Worm (Caenorhabditis elegans) whole organism, L1 larva: ENCODE measurements around the gene F35H10.2.

ENCODE experiments used
- C34B4.2 ChIP-seq: sonication (generic microtip); optimal IDR thresholded peaks from 2 replicates; lab custom pipeline; 2017; ENCODE audit warnings: mild to moderate bottlenecking, missing genetic modification characterization, missing compliant biosample characterization
- F16B12.6 ChIP-seq: fragments of 150-350 bp; optimal IDR thresholded peaks from 2 replicates; lab custom pipeline; 2014; ENCODE audit warnings: missing biosample characterization, missing genetic modification characterization
- Y116A8C.19 ChIP-seq: sonication (generic microtip); optimal IDR thresholded peaks from 2 replicates; lab custom pipeline; 2016; ENCODE audit warnings: missing compliant biosample characterization, missing genetic modification characterization, borderline replicate concordance
- aha-1 ChIP-seq: fragments of 150-350 bp; optimal IDR thresholded peaks from 2 replicates; lab custom pipeline; 2014; ENCODE audit warnings: missing biosample characterization, missing genetic modification characterization
- alr-1 ChIP-seq: fragments of 200-800 bp; sonication (Bioruptor generic); optimal IDR thresholded peaks from 2 replicates; lab custom pipeline; 2018; ENCODE audit warnings: borderline replicate concordance, mild to moderate bottlenecking, missing genetic modification characterization, missing compliant biosample characterization
- ama-1 ChIP-seq: fragments of 150-350 bp; optimal IDR thresholded peaks from 2 replicates; lab custom pipeline; 2014
- ceh-8 ChIP-seq: fragments of 200-800 bp; sonication (Bioruptor generic); optimal IDR thresholded peaks from 2 replicates; lab custom pipeline; 2018; ENCODE audit warnings: mild to moderate bottlenecking, missing genetic modification characterization, moderate library complexity, missing compliant biosample characterization
- dpl-1 ChIP-seq, 3 experiments: fragments of 150-350 bp in 2 of 3; sonication (generic microtip) in 1 of 3; optimal IDR thresholded peaks; 2 replicates each; lab custom pipeline; 2014 to 2017; ENCODE audit warnings: missing biosample characterization in 3 of 3, missing genetic modification characterization in 3 of 3, missing genetic modification reagents in 3 of 3
- dsc-1 ChIP-seq: sonication (generic microtip); optimal IDR thresholded peaks from 2 replicates; lab custom pipeline; 2016; ENCODE audit warnings: mild to moderate bottlenecking, missing genetic modification characterization, missing compliant biosample characterization
- efl-1 ChIP-seq, 4 experiments: fragments of 150-350 bp; optimal IDR thresholded peaks in 3 of 4; peaks in 1 of 4; 1 replicate in 1 of 4; 2 replicates in 3 of 4; lab custom pipeline; 2014; ENCODE audit warnings: missing biosample characterization in 2 of 4, missing genetic modification characterization in 2 of 4, missing genetic modification reagents in 2 of 4
- efl-3 ChIP-seq: fragments of 200-800 bp; sonication (Bioruptor generic); optimal IDR thresholded peaks from 2 replicates; lab custom pipeline; 2018; ENCODE audit warnings: mild to moderate bottlenecking, missing genetic modification characterization, missing compliant biosample characterization
- egl-13 ChIP-seq: sonication (generic microtip); optimal IDR thresholded peaks from 2 replicates; lab custom pipeline; 2016; ENCODE audit warnings: missing genotype, missing genetic modification reagents, missing genetic modification characterization, missing compliant biosample characterization
- egl-27 ChIP-seq, 2 experiments: fragments of 150-350 bp in 1 of 2; sonication (generic microtip); optimal IDR thresholded peaks; 3 replicates each; lab custom pipeline; 2017 to 2018; ENCODE audit warnings: missing biosample characterization in 2 of 2, missing genetic modification characterization in 2 of 2, missing genetic modification reagents in 2 of 2
- elt-2 ChIP-seq: sonication (generic microtip); optimal IDR thresholded peaks from 2 replicates; lab custom pipeline; 2016; ENCODE audit warnings: missing genetic modification characterization, mild to moderate bottlenecking, inconsistent platforms, missing compliant biosample characterization, missing genetic modification reagents
- ets-5 ChIP-seq: fragments of 200-800 bp; sonication (Bioruptor generic); IDR thresholded peaks from 2 replicates; pipeline ENCODE4 v1.3.6; 2022; ENCODE audit warnings: missing genetic modification characterization, missing compliant biosample characterization
- fkh-10 ChIP-seq: sonication (generic microtip); optimal IDR thresholded peaks from 2 replicates; lab custom pipeline; 2017; ENCODE audit warnings: missing biosample characterization, missing genetic modification reagents, missing genetic modification characterization
- fkh-4 ChIP-seq: sonication (generic microtip); optimal IDR thresholded peaks from 2 replicates; lab custom pipeline; 2016; ENCODE audit warnings: missing compliant biosample characterization, missing genetic modification characterization, borderline replicate concordance
- fkh-8 ChIP-seq: sonication (generic microtip); optimal IDR thresholded peaks from 2 replicates; lab custom pipeline; 2016; ENCODE audit warnings: mild to moderate bottlenecking, missing genetic modification characterization, missing compliant biosample characterization
- hpl-2 ChIP-seq: fragments of 150-350 bp; optimal IDR thresholded peaks from 2 replicates; lab custom pipeline; 2014; ENCODE audit warnings: missing biosample characterization, missing genetic modification reagents, missing genetic modification characterization
- irx-1 ChIP-seq: sonication (generic microtip); optimal IDR thresholded peaks from 2 replicates; lab custom pipeline; 2016; ENCODE audit warnings: missing genetic modification characterization, missing compliant biosample characterization
- jun-1 ChIP-seq: fragments of 150-350 bp; optimal IDR thresholded peaks from 2 replicates; lab custom pipeline; 2014; ENCODE audit warnings: missing biosample characterization, missing genetic modification reagents, missing genetic modification characterization
- lin-13 ChIP-seq: fragments of 150-350 bp; optimal IDR thresholded peaks from 2 replicates; lab custom pipeline; 2014; ENCODE audit warnings: missing biosample characterization, missing genetic modification reagents, missing genetic modification characterization
- lin-14 ChIP-seq: fragments of 200-800 bp; sonication (Bioruptor generic); optimal IDR thresholded peaks from 2 replicates; lab custom pipeline; 2018; ENCODE audit warnings: mild to moderate bottlenecking, missing genetic modification characterization, moderate library complexity, missing compliant biosample characterization
- lin-15B ChIP-seq: fragments of 150-350 bp; sonication (generic microtip); optimal IDR thresholded peaks from 3 replicates; lab custom pipeline; 2014; ENCODE audit warnings: missing biosample characterization, missing genetic modification characterization
- lir-3 ChIP-seq: sonication (generic microtip); optimal IDR thresholded peaks from 2 replicates; lab custom pipeline; 2016; ENCODE audit warnings: mild to moderate bottlenecking, missing genetic modification characterization, moderate library complexity, missing compliant biosample characterization; ENCODE audit not compliant: poor library complexity
- mdl-1 ChIP-seq, 2 experiments: fragments of 150-350 bp; optimal IDR thresholded peaks; 2 replicates each; lab custom pipeline; 2014 to 2017; ENCODE audit warnings: missing biosample characterization in 2 of 2, missing genetic modification characterization in 2 of 2, inconsistent platforms in 1 of 2
- mep-1 ChIP-seq: fragments of 150-350 bp; optimal IDR thresholded peaks from 2 replicates; lab custom pipeline; 2014; ENCODE audit warnings: missing biosample characterization, missing genetic modification characterization
- nhr-12 ChIP-seq: sonication (generic microtip); optimal IDR thresholded peaks from 2 replicates; lab custom pipeline; 2017; ENCODE audit warnings: missing biosample characterization, missing genetic modification characterization
- nhr-20 ChIP-seq: sonication (generic microtip); optimal IDR thresholded peaks from 2 replicates; lab custom pipeline; 2016; ENCODE audit warnings: mild to moderate bottlenecking, missing genetic modification characterization, missing compliant biosample characterization
- nhr-237 ChIP-seq: fragments of 150-350 bp; optimal IDR thresholded peaks from 2 replicates; lab custom pipeline; 2014; ENCODE audit warnings: missing biosample characterization, missing genetic modification characterization
- nhr-28 ChIP-seq: fragments of 150-350 bp; optimal IDR thresholded peaks from 2 replicates; lab custom pipeline; 2014; ENCODE audit warnings: missing biosample characterization, missing genetic modification characterization
- nhr-47 ChIP-seq: sonication (generic microtip); optimal IDR thresholded peaks from 2 replicates; lab custom pipeline; 2016; ENCODE audit warnings: mild to moderate bottlenecking, missing genetic modification characterization, moderate library complexity, missing compliant biosample characterization
- nhr-77 ChIP-seq: fragments of 150-350 bp; optimal IDR thresholded peaks from 2 replicates; lab custom pipeline; 2014; ENCODE audit warnings: missing biosample characterization, missing genetic modification characterization
- nhr-84 ChIP-seq: sonication (generic microtip); optimal IDR thresholded peaks from 2 replicates; lab custom pipeline; 2017; ENCODE audit warnings: missing biosample characterization, missing genetic modification characterization
- nhr-85 ChIP-seq: sonication (generic microtip); peaks from one replicate; lab custom pipeline; 2016; ENCODE audit warnings: missing genetic modification characterization, inconsistent platforms, missing compliant biosample characterization
- nhr-90 ChIP-seq: sonication (generic microtip); optimal IDR thresholded peaks from 2 replicates; lab custom pipeline; 2016; ENCODE audit warnings: mild to moderate bottlenecking, missing genetic modification characterization, missing compliant biosample characterization; ENCODE audit not compliant: poor library complexity
- pax-3 ChIP-seq: fragments of 200-800 bp; sonication (Bioruptor generic); optimal IDR thresholded peaks from 2 replicates; lab custom pipeline; 2018; ENCODE audit warnings: mild to moderate bottlenecking, missing genetic modification characterization, moderate library complexity, missing compliant biosample characterization
- pqm-1 ChIP-seq: sonication (generic microtip); optimal IDR thresholded peaks from 3 replicates; lab custom pipeline; 2017; ENCODE audit warnings: missing biosample characterization, missing genetic modification characterization
- rnt-1 ChIP-seq: sonication (generic microtip); optimal IDR thresholded peaks from 2 replicates; lab custom pipeline; 2016; ENCODE audit warnings: mild to moderate bottlenecking, missing genetic modification characterization, moderate library complexity, missing compliant biosample characterization
- skn-1 ChIP-seq: fragments of 150-350 bp; optimal IDR thresholded peaks from 2 replicates; lab custom pipeline; 2014; ENCODE audit warnings: missing biosample characterization, missing genetic modification characterization
- snpc-4 ChIP-seq: fragments of 150-350 bp; optimal IDR thresholded peaks from 2 replicates; lab custom pipeline; 2014; ENCODE audit warnings: missing biosample characterization, missing genetic modification characterization
- snu-23 ChIP-seq: sonication (generic microtip); optimal IDR thresholded peaks from 2 replicates; lab custom pipeline; 2016; ENCODE audit warnings: missing genetic modification characterization, missing compliant biosample characterization
- sox-4 ChIP-seq: sonication (generic microtip); optimal IDR thresholded peaks from 2 replicates; lab custom pipeline; 2016; ENCODE audit warnings: missing genetic modification characterization, missing compliant biosample characterization
- sup-37 ChIP-seq: fragments of 200-800 bp; sonication (Bioruptor generic); optimal IDR thresholded peaks from 2 replicates; lab custom pipeline; 2018; ENCODE audit warnings: mild to moderate bottlenecking, missing genetic modification characterization, missing compliant biosample characterization
- swsn-7 ChIP-seq: sonication (generic microtip); optimal IDR thresholded peaks from 2 replicates; lab custom pipeline; 2016; ENCODE audit warnings: missing genetic modification characterization, missing compliant biosample characterization
- tbx-2 ChIP-seq: sonication (generic microtip); optimal IDR thresholded peaks from 2 replicates; lab custom pipeline; 2016; ENCODE audit warnings: missing genetic modification characterization, missing compliant biosample characterization
- unc-130 ChIP-seq: fragments of 150-350 bp; optimal IDR thresholded peaks from 2 replicates; lab custom pipeline; 2017; ENCODE audit warnings: missing biosample characterization, missing genetic modification characterization, inconsistent platforms
- unc-98 ChIP-seq: fragments of 200-800 bp; sonication (Bioruptor generic); IDR thresholded peaks from 2 replicates; pipeline ENCODE4 v1.3.6; 2022; ENCODE audit warnings: missing genetic modification characterization, missing compliant biosample characterization
- vab-15 ChIP-seq: sonication (generic microtip); optimal IDR thresholded peaks from 2 replicates; lab custom pipeline; 2017; ENCODE audit warnings: missing genotype, mild to moderate bottlenecking, missing genetic modification characterization, missing compliant biosample characterization
- xbp-1 ChIP-seq: sonication (generic microtip); optimal IDR thresholded peaks from 2 replicates; lab custom pipeline; 2016; ENCODE audit warnings: missing genetic modification characterization, missing compliant biosample characterization
- zip-4 ChIP-seq: fragments of 200-800 bp; sonication (Bioruptor generic); optimal IDR thresholded peaks from 2 replicates; lab custom pipeline; 2018; ENCODE audit warnings: mild to moderate bottlenecking, missing genetic modification characterization, moderate library complexity, missing compliant biosample characterization

F35H10.2 gene

ce11 chrIV:8333988-8334863, 5.2 kb downstream of the F35H10.2 start, which contains the start of gene his-32:
Gene his-32, plus strand, starts transcription at chrIV:8334305.
- TF ChIP-seq tbx-2 (tag; lab: Kevin White, UChicago), result peak; percentile 38
- no peak for TF ChIP-seq irx-1 (tag; lab: Kevin White, UChicago)
- TF ChIP-seq efl-1 (optimal IDR thresholded peaks at IDR 0.05; lab: Kevin White, UChicago), result peak; percentile 18 to 43
- peak in 1 of 2 experiments; percentile 89 for TF ChIP-seq efl-1 (GFP tag; optimal IDR thresholded peaks at IDR 0.05 in 1 of 2; lab: Kevin White, UChicago)
- TF ChIP-seq ceh-8, result no peak
- TF ChIP-seq ama-1 (lab: Kevin White, UChicago), result no peak
- TF ChIP-seq nhr-237, result no peak
- peak; percentile 39 for TF ChIP-seq xbp-1 (tag; lab: Kevin White, UChicago)
- TF ChIP-seq jun-1 (tag; lab: Kevin White, UChicago), result no peak
- TF ChIP-seq ets-5 (GFP tag; lab: Robert Waterston, UW), result no peak
- no peak for TF ChIP-seq nhr-28 (tag; lab: Kevin White, UChicago)
- TF ChIP-seq snpc-4 (tag; lab: Kevin White, UChicago), result no peak
- TF ChIP-seq nhr-90 (tag; lab: Kevin White, UChicago), result peak; percentile 59
- no peak for TF ChIP-seq egl-13
- no peak for TF ChIP-seq F16B12.6
- peak; percentile 81 for TF ChIP-seq nhr-85 (tag; lab: Kevin White, UChicago)
- TF ChIP-seq alr-1 (tag; lab: Kevin White, UChicago), result no peak
- no peak for TF ChIP-seq aha-1 (tag; lab: Kevin White, UChicago)
- peak; percentile 56 for TF ChIP-seq lir-3 (tag; lab: Kevin White, UChicago)
- TF ChIP-seq C34B4.2 (tag; lab: Kevin White, UChicago), result no peak
- no peak for TF ChIP-seq fkh-10 (GFP tag; lab: Kevin White, UChicago)
- TF ChIP-seq sox-4 (tag; lab: Kevin White, UChicago), result no peak
- TF ChIP-seq elt-2 (tag; lab: Kevin White, UChicago), result no peak
- no peak for TF ChIP-seq hpl-2
- peak; percentile 59 for TF ChIP-seq nhr-20 (tag; lab: Kevin White, UChicago)
- no peak for TF ChIP-seq zip-4 (GFP tag; lab: Kevin White, UChicago)
- TF ChIP-seq fkh-8, result no peak
- peak; percentile 68 for TF ChIP-seq snu-23
- TF ChIP-seq skn-1, result no peak
- TF ChIP-seq fkh-4 (tag; lab: Kevin White, UChicago), result no peak
- TF ChIP-seq nhr-12, result no peak
- no peak for TF ChIP-seq unc-130 (tag; lab: Kevin White, UChicago)
- no peak for TF ChIP-seq mdl-1 (tag; optimal IDR thresholded peaks at IDR 0.05; lab: Kevin White, UChicago)
- no peak for TF ChIP-seq unc-98 (GFP tag; lab: Robert Waterston, UW)
- no peak for TF ChIP-seq sup-37 (GFP tag; lab: Kevin White, UChicago)
- TF ChIP-seq lin-14, result peak; percentile 75
- TF ChIP-seq swsn-7 (tag; lab: Kevin White, UChicago), result peak; percentile 79
- TF ChIP-seq vab-15 (tag; lab: Kevin White, UChicago), result no peak
- no peak for TF ChIP-seq nhr-77
- TF ChIP-seq Y116A8C.19 (tag; lab: Kevin White, UChicago), result no peak
- TF ChIP-seq egl-27 (tag; optimal IDR thresholded peaks at IDR 0.05; lab: Kevin White, UChicago), result no peak
- no peak for TF ChIP-seq nhr-84 (tag; lab: Kevin White, UChicago)
- TF ChIP-seq lin-15B (tag; lab: Kevin White, UChicago), result no peak
- peak; percentile 55 for TF ChIP-seq lin-13 (GFP tag; lab: Kevin White, UChicago)
- peak; percentile 62 for TF ChIP-seq nhr-47
- peak; percentile 82 for TF ChIP-seq efl-3
- peak; percentile 58 for TF ChIP-seq rnt-1 (tag; lab: Kevin White, UChicago)
- peak in 2 of 3 experiments; percentile 1 to 34 for TF ChIP-seq dpl-1 (GFP tag; optimal IDR thresholded peaks at IDR 0.05; lab: Kevin White, UChicago)
- TF ChIP-seq pax-3 (tag; lab: Kevin White, UChicago), result no peak
- TF ChIP-seq dsc-1 (tag; lab: Kevin White, UChicago), result no peak
- TF ChIP-seq pqm-1 (tag; lab: Kevin White, UChicago), result no peak
- peak; percentile 80 for TF ChIP-seq mep-1
